Worm (Caenorhabditis elegans): ENCODE measurements around the gene nlp-53.

Gene nlp-53

DNA sequence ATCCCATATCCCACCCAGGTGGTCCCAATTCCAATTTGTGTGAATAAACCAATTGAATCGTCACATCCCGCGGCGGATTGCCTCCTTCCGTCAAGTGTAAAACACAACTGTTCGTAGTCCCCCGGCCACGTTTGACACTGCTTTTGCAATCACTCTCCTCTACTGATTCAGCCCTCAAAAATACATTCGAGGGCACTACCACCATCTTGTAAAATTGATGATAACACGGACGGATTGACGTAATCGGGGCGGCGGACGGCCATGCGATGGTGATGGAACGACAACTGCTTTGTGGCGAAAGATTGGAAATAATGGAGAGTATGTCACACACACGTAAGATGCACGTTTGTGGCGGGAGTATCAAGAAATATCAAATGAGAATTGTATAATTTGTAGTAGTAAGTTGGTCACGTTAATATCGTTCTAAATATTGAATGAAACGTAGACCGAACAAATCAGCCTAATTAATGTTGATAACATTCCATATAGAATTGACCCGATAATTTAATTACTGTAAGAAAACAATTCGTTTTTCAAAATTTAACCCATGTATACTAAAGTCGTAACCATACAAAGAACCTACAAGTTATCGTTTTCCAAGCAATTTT lies 19.8 kb downstream of the nlp-53 start:
- TF ChIP-seq nhr-232 (tag; optimal IDR thresholded peaks at IDR 0.05), result no peak
- no peak for TF ChIP-seq madf-2 (tag; optimal IDR thresholded peaks at IDR 0.05)
- no peak for TF ChIP-seq ceh-9 (tag; optimal IDR thresholded peaks at IDR 0.05)
- no peak for TF ChIP-seq tbx-2 (tag; optimal IDR thresholded peaks at IDR 0.05)
- TF ChIP-seq sox-2 (GFP tag; IDR thresholded peaks at IDR 0.05), result no peak
- no peak for TF ChIP-seq ceh-34 (tag; optimal IDR thresholded peaks at IDR 0.05)
- TF ChIP-seq C08G9.2 (tag; optimal IDR thresholded peaks at IDR 0.05), result no peak
- no peak for TF ChIP-seq syd-9 (tag; optimal IDR thresholded peaks at IDR 0.05)
- TF ChIP-seq pat-9 (tag; optimal IDR thresholded peaks at IDR 0.05), result no peak
- TF ChIP-seq pax-1 (tag; optimal IDR thresholded peaks at IDR 0.05), result no peak
- TF ChIP-seq ceh-18 (tag; optimal IDR thresholded peaks at IDR 0.05), result peak; percentile 43
- no peak for TF ChIP-seq ceh-30 (tag; optimal IDR thresholded peaks at IDR 0.05)
- TF ChIP-seq pha-4 (tag; optimal IDR thresholded peaks at IDR 0.05), result no peak
- TF ChIP-seq hlh-8 (tag; optimal IDR thresholded peaks at IDR 0.05), result no peak
- TF ChIP-seq nfya-1 (tag; optimal IDR thresholded peaks at IDR 0.05), result no peak
- TF ChIP-seq sox-4 (tag; optimal IDR thresholded peaks at IDR 0.05), result no peak
- TF ChIP-seq nhr-11 (tag; optimal IDR thresholded peaks at IDR 0.05), result no peak
- TF ChIP-seq rnt-1 (tag; optimal IDR thresholded peaks at IDR 0.05), result peak; percentile 3

ce11 chrX:13639577-13639976 lies 20.9 kb downstream of the nlp-53 start, which contains the start of gene twk-20:
twk-20 (plus strand) TSS chrX:13639877.
- TF ChIP-seq unc-42 (tag; optimal IDR thresholded peaks at IDR 0.05) (no peak), ztf-16 (tag; optimal IDR thresholded peaks at IDR 0.05) (no peak), ceh-31 (tag; optimal IDR thresholded peaks at IDR 0.05) (no peak), tbx-2 (tag; optimal IDR thresholded peaks at IDR 0.05) (no peak), fkh-10 (GFP tag; optimal IDR thresholded peaks at IDR 0.05) (no peak), rnt-1 (tag; optimal IDR thresholded peaks at IDR 0.05) (no peak), hlh-15 (tag; optimal IDR thresholded peaks at IDR 0.05) (no peak), sdc-2 (tag; optimal IDR thresholded peaks at IDR 0.05) (no peak), T23F11.4 (GFP tag; optimal IDR thresholded peaks at IDR 0.05) (no peak), elt-4 (tag; optimal IDR thresholded peaks at IDR 0.05) (no peak), pros-1 (tag; optimal IDR thresholded peaks at IDR 0.05) (no peak), ceh-30 (tag; optimal IDR thresholded peaks at IDR 0.05) (no peak), ceh-22 (tag; optimal IDR thresholded peaks at IDR 0.05) (no peak), K02D7.2 (tag; optimal IDR thresholded peaks at IDR 0.05) (no peak)

ce11 chrX:13644884-13645283 lies 26.2 kb downstream of the nlp-53 start:
- TF ChIP-seq ztf-16 (tag; optimal IDR thresholded peaks at IDR 0.05), result no peak
- TF ChIP-seq C38D4.7 (GFP tag; optimal IDR thresholded peaks at IDR 0.05), result no peak
- no peak for TF ChIP-seq hlh-15 (tag; optimal IDR thresholded peaks at IDR 0.05)
- TF ChIP-seq F13H6.1 (tag; optimal IDR thresholded peaks at IDR 0.05), result no peak
- no peak for TF ChIP-seq zip-5 (tag; optimal IDR thresholded peaks at IDR 0.05)
- TF ChIP-seq ceh-34 (tag; optimal IDR thresholded peaks at IDR 0.05), result no peak
- TF ChIP-seq odd-2 (tag; optimal IDR thresholded peaks at IDR 0.05), result no peak
- TF ChIP-seq unc-42 (tag; optimal IDR thresholded peaks at IDR 0.05), result no peak
- TF ChIP-seq ceh-19 (GFP tag; optimal IDR thresholded peaks at IDR 0.05), result no peak
- TF ChIP-seq dmd-4 (tag; optimal IDR thresholded peaks at IDR 0.05; ENCODE audit: borderline replicate concordance), result no peak
- TF ChIP-seq K09A11.1 (tag; optimal IDR thresholded peaks at IDR 0.05; ENCODE audit: insufficient read depth), result no peak
- TF ChIP-seq ceh-9 (tag; optimal IDR thresholded peaks at IDR 0.05), result no peak
- TF ChIP-seq sox-2 (GFP tag; IDR thresholded peaks at IDR 0.05), result no peak
- TF ChIP-seq dve-1 (tag; optimal IDR thresholded peaks at IDR 0.05), result no peak
- TF ChIP-seq npax-4 (tag; optimal IDR thresholded peaks at IDR 0.05), result no peak

Measured in whole organism, late embryonic.